Fruit fly (Drosophila melanogaster): ENCODE data around the gene Pak3.

The Pak3 gene

DNA sequence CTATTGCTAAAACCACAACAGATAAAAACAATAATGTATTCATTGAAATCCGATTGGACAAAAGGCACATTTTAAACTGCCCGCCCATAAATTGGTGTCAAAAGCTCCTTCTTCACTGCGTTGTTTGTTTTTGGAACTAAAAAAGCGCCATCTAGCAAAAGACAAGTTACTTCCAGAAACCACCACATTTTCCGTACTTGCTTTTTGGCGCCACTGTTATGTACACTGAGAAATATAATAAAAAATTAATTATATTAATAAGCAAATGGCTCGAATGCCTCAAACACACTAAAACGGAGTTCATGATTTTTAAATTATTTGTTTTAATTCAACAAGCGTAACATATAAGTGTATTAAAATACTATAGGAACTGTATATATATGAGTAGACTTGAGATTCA, 43.8 kb upstream of the Pak3 start (continued):
- TF ChIP-seq esg (GFP tag; conservative IDR thresholded peaks at IDR 0.05), result peak; percentile 73
- TF ChIP-seq twi (tag; optimal IDR thresholded peaks at IDR 0.05), result peak; percentile 62
- TF ChIP-seq sc (optimal IDR thresholded peaks at IDR 0.05), result no peak
- TF ChIP-seq sc (GFP tag; optimal IDR thresholded peaks at IDR 0.05), result peak; percentile 68
- TF ChIP-seq sim (GFP tag; IDR thresholded peaks at IDR 0.05), result 0 out of 2 replicates have a peak, but pooled peaks have one; percentile 35
- TF ChIP-seq CG4730 (GFP tag; IDR thresholded peaks at IDR 0.05), result peak; percentile 77
- TF ChIP-seq E2f1 (GFP tag; IDR thresholded peaks at IDR 0.05), result peak; percentile 86
- TF ChIP-seq peb (GFP tag; IDR thresholded peaks at IDR 0.05), result peak; percentile 69
- TF ChIP-seq CG7271 (tag; optimal IDR thresholded peaks at IDR 0.05), result peak; percentile 37
- TF ChIP-seq gsb (GFP tag; IDR thresholded peaks at IDR 0.05), result peak; percentile 81
- TF ChIP-seq insv (GFP tag; optimal IDR thresholded peaks at IDR 0.05), result peak in 1 of 2 experiments; percentile 70
- peak; percentile 38; the same call in 1 of the 2 replicates for TF ChIP-seq dati (GFP tag; IDR thresholded peaks at IDR 0.05)
- TF ChIP-seq Pdp1 (GFP tag; optimal IDR thresholded peaks at IDR 0.05), result peak; percentile 62 to 71
- no peak for TF ChIP-seq Lpt (GFP tag; optimal IDR thresholded peaks at IDR 0.05)
- peak; percentile 82 for TF ChIP-seq CG2678 (tag; optimal IDR thresholded peaks at IDR 0.05)
- TF ChIP-seq dmrt11E (tag; optimal IDR thresholded peaks at IDR 0.05), result peak; percentile 75
- no peak for TF ChIP-seq tna (GFP tag; IDR thresholded peaks at IDR 0.05; ENCODE audit: partially characterized antibody)
- TF ChIP-seq CG12744 (GFP tag; optimal IDR thresholded peaks at IDR 0.05), result peak; percentile 57
- peak; percentile 53 for TF ChIP-seq CG12299 (tag; optimal IDR thresholded peaks at IDR 0.05)
- TF ChIP-seq Hr51 (GFP tag; optimal IDR thresholded peaks at IDR 0.05), result peak; percentile 67 to 88
- peak; percentile 21 for TF ChIP-seq Sry-δ (GFP tag; optimal IDR thresholded peaks at IDR 0.05)
- peak; percentile 70 for TF ChIP-seq dimm (GFP tag; IDR thresholded peaks at IDR 0.05)
- TF ChIP-seq CG34224 (GFP tag; IDR thresholded peaks at IDR 0.05; ENCODE audit: partially characterized antibody), result no peak
- TF ChIP-seq repo (GFP tag; optimal IDR thresholded peaks at IDR 0.05), result peak; percentile 46
- TF ChIP-seq NFAT (GFP tag; IDR thresholded peaks at IDR 0.05), result peak; percentile 88
- TF ChIP-seq Taf1 (GFP tag; IDR thresholded peaks at IDR 0.05), result peak; percentile 72
- TF ChIP-seq cas (GFP tag; IDR thresholded peaks at IDR 0.05), result peak; percentile 67
- no peak for TF ChIP-seq Stat92E (GFP tag; optimal IDR thresholded peaks at IDR 0.05)
- TF ChIP-seq ab (GFP tag; optimal IDR thresholded peaks at IDR 0.05), result no peak
- TF ChIP-seq ash1 (GFP tag; optimal IDR thresholded peaks at IDR 0.05), result no peak
- TF ChIP-seq CG8765 (GFP tag; IDR thresholded peaks at IDR 0.05), result peak; percentile 52; the same call in 1 of the 2 replicates
- TF ChIP-seq CTCF (GFP tag; optimal IDR thresholded peaks at IDR 0.05), result peak; percentile 100
- no peak for TF ChIP-seq HLH4C (GFP tag; IDR thresholded peaks at IDR 0.05; ENCODE audit: partially characterized antibody)
- peak; percentile 20; the same call in 1 of the 2 replicates for TF ChIP-seq gt (GFP tag; IDR thresholded peaks at IDR 0.05)
- TF ChIP-seq pnt (GFP tag; optimal IDR thresholded peaks at IDR 0.05), result peak; percentile 71
- TF ChIP-seq CG17361 (GFP tag; IDR thresholded peaks at IDR 0.05), result peak; percentile 86
- TF ChIP-seq zf30C (GFP tag; optimal IDR thresholded peaks at IDR 0.05), result peak; percentile 90
- TF ChIP-seq pb (GFP tag; optimal IDR thresholded peaks at IDR 0.05), result peak; percentile 36
- TF ChIP-seq fd64A (GFP tag; optimal IDR thresholded peaks at IDR 0.05), result no peak
- TF ChIP-seq tgo (GFP tag; IDR thresholded peaks at IDR 0.05), result peak; percentile 91
- peak; percentile 62 for TF ChIP-seq CG10321 (GFP tag; IDR thresholded peaks at IDR 0.05)
- TF ChIP-seq BtbVII (GFP tag; optimal IDR thresholded peaks at IDR 0.05), result peak; percentile 65
- peak; percentile 35 for TF ChIP-seq lbe (GFP tag; optimal IDR thresholded peaks at IDR 0.05)
- TF ChIP-seq br (optimal IDR thresholded peaks at IDR 0.05), result no peak
- TF ChIP-seq lilli (GFP tag; optimal IDR thresholded peaks at IDR 0.05), result peak; percentile 85
- TF ChIP-seq YL-1 (GFP tag; optimal IDR thresholded peaks at IDR 0.05), result peak; percentile 50
- peak; percentile 10 for TF ChIP-seq btn (GFP tag; optimal IDR thresholded peaks at IDR 0.05)
- TF ChIP-seq cato (GFP tag; optimal IDR thresholded peaks at IDR 0.05; ENCODE audit: borderline replicate concordance), result peak; percentile 68
- peak; percentile 39 for TF ChIP-seq shn (GFP tag; optimal IDR thresholded peaks at IDR 0.05)
- TF ChIP-seq CG2199 (GFP tag; IDR thresholded peaks at IDR 0.05), result peak; percentile 92; the same call in 2 of the 3 replicates
- peak; percentile 79 for TF ChIP-seq CG2120 (GFP tag; optimal IDR thresholded peaks at IDR 0.05)
- TF ChIP-seq CG3995 (GFP tag; optimal IDR thresholded peaks at IDR 0.05), result peak; percentile 6
